1 fruit fly cellular context compared by ENCODE assay signal in genomic region chr3R:26547660-26548067, dm6.
TF ChIP-seq lines count a peak whose summit lies in the region.

No protein-coding gene starts in this region.

TF ChIP-seq in whole organism, embryonic, 481 proteins besides CTCF, POLR2A, EP300 and RAD21 (continued from another document and continues in another):
- no peak for TF ChIP-seq eyg (GFP tag; optimal IDR thresholded peaks at IDR 0.05; lab: Kevin White, UChicago)
- TF ChIP-seq D19A (tag; optimal IDR thresholded peaks at IDR 0.05; lab: Kevin White, UChicago) = peak; percentile 42
- no peak for TF ChIP-seq CG3838 (GFP tag; optimal IDR thresholded peaks at IDR 0.05; lab: Kevin White, UChicago)
- peak; percentile 58 for TF ChIP-seq grau (tag; optimal IDR thresholded peaks at IDR 0.05; lab: Kevin White, UChicago)
- no peak for TF ChIP-seq Opbp (GFP tag; IDR thresholded peaks at IDR 0.05; lab: Robert Waterston, UW; ENCODE audit: partially characterized antibody)
- TF ChIP-seq Aef1 (GFP tag; IDR thresholded peaks at IDR 0.05; lab: Robert Waterston, UW) = no peak
- TF ChIP-seq mam (GFP tag; optimal IDR thresholded peaks at IDR 0.05; lab: Kevin White, UChicago) = peak; percentile 17
- no peak for TF ChIP-seq zf30C (GFP tag; optimal IDR thresholded peaks at IDR 0.05; lab: Kevin White, UChicago)
- peak; percentile 37 for TF ChIP-seq CG4854 (GFP tag; optimal IDR thresholded peaks at IDR 0.05; lab: Kevin White, UChicago)
- TF ChIP-seq CG18262 (tag; optimal IDR thresholded peaks at IDR 0.05; lab: Kevin White, UChicago) = peak; percentile 63
- TF ChIP-seq p53 (GFP tag; optimal IDR thresholded peaks at IDR 0.05; lab: Kevin White, UChicago) = no peak
- TF ChIP-seq CG6791 (GFP tag; IDR thresholded peaks at IDR 0.05; lab: Robert Waterston, UW; ENCODE audit: partially characterized antibody) = no peak
- no peak for TF ChIP-seq HLH54F (GFP tag; optimal IDR thresholded peaks at IDR 0.05; lab: Kevin White, UChicago)
- peak; percentile 13 for TF ChIP-seq CG4328 (GFP tag; optimal IDR thresholded peaks at IDR 0.05; lab: Kevin White, UChicago)
- no peak for TF ChIP-seq Bdp1 (GFP tag; optimal IDR thresholded peaks at IDR 0.05; lab: Kevin White, UChicago)
- no peak for TF ChIP-seq sim (GFP tag; IDR thresholded peaks at IDR 0.05; lab: Robert Waterston, UW)
- TF ChIP-seq tgo (GFP tag; IDR thresholded peaks at IDR 0.05; lab: Robert Waterston, UW) = peak; percentile 33; the same call in 1 of the 3 replicates
- peak; percentile 54 for TF ChIP-seq CG15269 (tag; optimal IDR thresholded peaks at IDR 0.05; lab: Kevin White, UChicago)
- no peak for TF ChIP-seq CG32772 (GFP tag; IDR thresholded peaks at IDR 0.05; lab: Robert Waterston, UW)
- TF ChIP-seq HLH3B (GFP tag; IDR thresholded peaks at IDR 0.05; lab: Robert Waterston, UW) = peak; percentile 23
- peak; percentile 60 for TF ChIP-seq CG6813 (GFP tag; optimal IDR thresholded peaks at IDR 0.05; lab: Kevin White, UChicago)
- peak; percentile 51 for TF ChIP-seq gcm (GFP tag; optimal IDR thresholded peaks at IDR 0.05; lab: Kevin White, UChicago)
- peak; percentile 8 for TF ChIP-seq Xbp1 (GFP tag; optimal IDR thresholded peaks at IDR 0.05; lab: Kevin White, UChicago)
- no peak for TF ChIP-seq GATAe (GFP tag; conservative IDR thresholded peaks at IDR 0.05; lab: Robert Waterston, UW)
- TF ChIP-seq CG12299 (tag; optimal IDR thresholded peaks at IDR 0.05; lab: Kevin White, UChicago) = peak; percentile 23
- no peak for TF ChIP-seq Six4 (GFP tag; optimal IDR thresholded peaks at IDR 0.05; lab: Kevin White, UChicago)
- peak; percentile 2 for TF ChIP-seq CG16815 (GFP tag; optimal IDR thresholded peaks at IDR 0.05; lab: Kevin White, UChicago)
- peak; percentile 39 for TF ChIP-seq Hsf (GFP tag; optimal IDR thresholded peaks at IDR 0.05; lab: Kevin White, UChicago)
- no peak for TF ChIP-seq hkb (optimal IDR thresholded peaks at IDR 0.05; lab: Kevin White, UChicago)
- peak; percentile 47; the same call in 1 of the 2 replicates for TF ChIP-seq hkb (GFP tag; IDR thresholded peaks at IDR 0.05; lab: Robert Waterston, UW)
- peak; percentile 52 for TF ChIP-seq Rfx (GFP tag; IDR thresholded peaks at IDR 0.05; lab: Robert Waterston, UW)
- peak; percentile 30 for TF ChIP-seq CG2120 (GFP tag; optimal IDR thresholded peaks at IDR 0.05; lab: Kevin White, UChicago)
- peak; percentile 34 for TF ChIP-seq odd (GFP tag; optimal IDR thresholded peaks at IDR 0.05; lab: Kevin White, UChicago)
- peak; percentile 54 for TF ChIP-seq gsb-n (tag; optimal IDR thresholded peaks at IDR 0.05; lab: Kevin White, UChicago)
- no peak for TF ChIP-seq fru (optimal IDR thresholded peaks at IDR 0.05; lab: Kevin White, UChicago)
- TF ChIP-seq CG7372 (GFP tag; IDR thresholded peaks at IDR 0.05; lab: Robert Waterston, UW) = no peak
- TF ChIP-seq lmd (GFP tag; IDR thresholded peaks at IDR 0.05; lab: Robert Waterston, UW) = peak; percentile 46; the same call in 1 of the 2 replicates
- no peak for TF ChIP-seq cad (GFP tag; optimal IDR thresholded peaks at IDR 0.05; lab: Kevin White, UChicago)
- peak; percentile 8 for TF ChIP-seq Fer2 (tag; optimal IDR thresholded peaks at IDR 0.05; lab: Kevin White, UChicago)
- TF ChIP-seq oc (tag; optimal IDR thresholded peaks at IDR 0.05; lab: Kevin White, UChicago) = peak; percentile 34
- TF ChIP-seq CG9876 (GFP tag; optimal IDR thresholded peaks at IDR 0.05; lab: Kevin White, UChicago) = no peak
- peak; percentile 26 for TF ChIP-seq trem (tag; optimal IDR thresholded peaks at IDR 0.05; lab: Kevin White, UChicago)
- no peak for TF ChIP-seq Neu2 (GFP tag; optimal IDR thresholded peaks at IDR 0.05; lab: Kevin White, UChicago; ENCODE audit: borderline replicate concordance)
- no peak for TF ChIP-seq zfh2 (GFP tag; optimal IDR thresholded peaks at IDR 0.05; lab: Kevin White, UChicago)
- TF ChIP-seq z (GFP tag; IDR thresholded peaks at IDR 0.05; lab: Robert Waterston, UW) = 0 out of 3 replicates have a peak, but pooled peaks have one; percentile 28
- peak; percentile 50 for TF ChIP-seq Ada2b (GFP tag; IDR thresholded peaks at IDR 0.05; lab: Robert Waterston, UW)
- no peak for TF ChIP-seq Adf1 (GFP tag; IDR thresholded peaks at IDR 0.05; lab: Robert Waterston, UW)
- peak; percentile 53 for TF ChIP-seq Sox102F (GFP tag; optimal IDR thresholded peaks at IDR 0.05; lab: Kevin White, UChicago)
- TF ChIP-seq CG1603 (tag; optimal IDR thresholded peaks at IDR 0.05; lab: Kevin White, UChicago) = peak; percentile 33
- TF ChIP-seq wdn (GFP tag; IDR thresholded peaks at IDR 0.05; lab: Robert Waterston, UW) = no peak
- no peak for TF ChIP-seq fu2 (GFP tag; optimal IDR thresholded peaks at IDR 0.05; lab: Kevin White, UChicago)
- peak; percentile 46; the same call in 1 of the 3 replicates for TF ChIP-seq CG17361 (GFP tag; IDR thresholded peaks at IDR 0.05; lab: Robert Waterston, UW)
- TF ChIP-seq CG5953 (GFP tag; IDR thresholded peaks at IDR 0.05; lab: Robert Waterston, UW) = no peak
- no peak for TF ChIP-seq wek (GFP tag; optimal IDR thresholded peaks at IDR 0.05; lab: Kevin White, UChicago)
- peak; percentile 66 for TF ChIP-seq CG7839 (tag; optimal IDR thresholded peaks at IDR 0.05; lab: Kevin White, UChicago)
- no peak for TF ChIP-seq CG12236 (GFP tag; optimal IDR thresholded peaks at IDR 0.05; lab: Kevin White, UChicago)
- TF ChIP-seq nmo (GFP tag; optimal IDR thresholded peaks at IDR 0.05; lab: Kevin White, UChicago) = peak; percentile 46
- TF ChIP-seq cg (GFP tag; optimal IDR thresholded peaks at IDR 0.05; lab: Kevin White, UChicago) = no peak
- peak; percentile 32; the same call in 1 of the 3 replicates for TF ChIP-seq ci (GFP tag; IDR thresholded peaks at IDR 0.05; lab: Robert Waterston, UW)
- TF ChIP-seq NFAT (GFP tag; IDR thresholded peaks at IDR 0.05; lab: Robert Waterston, UW) = no peak
- TF ChIP-seq CG15011 (GFP tag; optimal IDR thresholded peaks at IDR 0.05; lab: Kevin White, UChicago) = peak; percentile 30
- no peak for TF ChIP-seq ems (GFP tag; optimal IDR thresholded peaks at IDR 0.05; lab: Kevin White, UChicago)
- TF ChIP-seq Trl (optimal IDR thresholded peaks at IDR 0.05; lab: Kevin White, UChicago) = no peak
- no peak for TF ChIP-seq Trl (GFP tag; optimal IDR thresholded peaks at IDR 0.05; lab: Kevin White, UChicago)
- no peak for TF ChIP-seq CG3163 (GFP tag; optimal IDR thresholded peaks at IDR 0.05; lab: Kevin White, UChicago)
- TF ChIP-seq CG18476 (GFP tag; optimal IDR thresholded peaks at IDR 0.05; lab: Kevin White, UChicago) = peak; percentile 16
- no peak for TF ChIP-seq CG32532 (GFP tag; IDR thresholded peaks at IDR 0.05; lab: Robert Waterston, UW)
- no peak for TF ChIP-seq Dip3 (GFP tag; optimal IDR thresholded peaks at IDR 0.05; lab: Kevin White, UChicago)
- TF ChIP-seq gem (tag; optimal IDR thresholded peaks at IDR 0.05; lab: Kevin White, UChicago) = peak; percentile 74
- TF ChIP-seq CG3726 (GFP tag; IDR thresholded peaks at IDR 0.05; lab: Robert Waterston, UW) = no peak
- peak; percentile 10 for TF ChIP-seq maf-S (GFP tag; optimal IDR thresholded peaks at IDR 0.05; lab: Kevin White, UChicago)
- TF ChIP-seq CG4820 (GFP tag; optimal IDR thresholded peaks at IDR 0.05; lab: Kevin White, UChicago) = no peak
- TF ChIP-seq ranshi (GFP tag; IDR thresholded peaks at IDR 0.05; lab: Robert Waterston, UW) = no peak
- no peak for TF ChIP-seq CG11456 (GFP tag; IDR thresholded peaks at IDR 0.05; lab: Robert Waterston, UW)
- TF ChIP-seq Hmr (GFP tag; optimal IDR thresholded peaks at IDR 0.05; lab: Kevin White, UChicago) = peak; percentile 59
- 0 out of 2 replicates have a peak, but pooled peaks have one; percentile 28 for TF ChIP-seq CG10959 (GFP tag; IDR thresholded peaks at IDR 0.05; lab: Robert Waterston, UW)
- TF ChIP-seq CG12769 (tag; optimal IDR thresholded peaks at IDR 0.05; lab: Kevin White, UChicago) = peak; percentile 41
- no peak for TF ChIP-seq en (GFP tag; optimal IDR thresholded peaks at IDR 0.05; lab: Kevin White, UChicago)
- TF ChIP-seq gt (GFP tag; IDR thresholded peaks at IDR 0.05; lab: Robert Waterston, UW) = no peak
- TF ChIP-seq Ssrp (tag; optimal IDR thresholded peaks at IDR 0.05; lab: Kevin White, UChicago) = peak; percentile 20
- peak; percentile 35; the same call in 1 of the 2 replicates for TF ChIP-seq Atf6 (GFP tag; IDR thresholded peaks at IDR 0.05; lab: Robert Waterston, UW)
- peak; percentile 25 to 62 for TF ChIP-seq Hr51 (GFP tag; optimal IDR thresholded peaks at IDR 0.05; lab: Kevin White, UChicago)
- peak; percentile 39 for TF ChIP-seq CG3281 (GFP tag; optimal IDR thresholded peaks at IDR 0.05; lab: Kevin White, UChicago)
- TF ChIP-seq repo (GFP tag; optimal IDR thresholded peaks at IDR 0.05; lab: Kevin White, UChicago) = no peak
- TF ChIP-seq Ets65A (GFP tag; lab: Kevin White, UChicago) = no peak
- no peak for TF ChIP-seq CG31365 (tag; optimal IDR thresholded peaks at IDR 0.05; lab: Kevin White, UChicago)
- TF ChIP-seq org-1 (GFP tag; optimal IDR thresholded peaks at IDR 0.05; lab: Kevin White, UChicago) = peak; percentile 56
- TF ChIP-seq NfI (GFP tag; optimal IDR thresholded peaks at IDR 0.05; lab: Kevin White, UChicago) = peak; percentile 37
- peak; percentile 26 for TF ChIP-seq CG2202 (tag; optimal IDR thresholded peaks at IDR 0.05; lab: Kevin White, UChicago)
- TF ChIP-seq jumu (GFP tag; optimal IDR thresholded peaks at IDR 0.05; lab: Kevin White, UChicago) = no peak
- TF ChIP-seq CG10431 (GFP tag; optimal IDR thresholded peaks at IDR 0.05; lab: Kevin White, UChicago) = no peak
- peak; percentile 59 for TF ChIP-seq CG8924 (tag; optimal IDR thresholded peaks at IDR 0.05; lab: Kevin White, UChicago)
- TF ChIP-seq twi (tag; optimal IDR thresholded peaks at IDR 0.05; lab: Kevin White, UChicago) = peak; percentile 6
- peak; percentile 66 for TF ChIP-seq Fer1 (GFP tag; optimal IDR thresholded peaks at IDR 0.05; lab: Kevin White, UChicago)
- TF ChIP-seq CG31441 (GFP tag; IDR thresholded peaks at IDR 0.05; lab: Robert Waterston, UW) = peak; percentile 48; the same call in 1 of the 2 replicates
- TF ChIP-seq wor (GFP tag; IDR thresholded peaks at IDR 0.05; lab: Robert Waterston, UW) = no peak
- no peak for TF ChIP-seq B-H2 (GFP tag; optimal IDR thresholded peaks at IDR 0.05; lab: Kevin White, UChicago)
- TF ChIP-seq CG9817 (tag; optimal IDR thresholded peaks at IDR 0.05; lab: Kevin White, UChicago) = peak; percentile 51
- peak; percentile 5 to 9 for TF ChIP-seq Pdp1 (GFP tag; optimal IDR thresholded peaks at IDR 0.05; lab: Kevin White, UChicago)
- peak; percentile 49 for TF ChIP-seq CG12659 (GFP tag; optimal IDR thresholded peaks at IDR 0.05; lab: Kevin White, UChicago)
- TF ChIP-seq Rx (GFP tag; IDR thresholded peaks at IDR 0.05; lab: Robert Waterston, UW) = no peak
- TF ChIP-seq NC2β (GFP tag; optimal IDR thresholded peaks at IDR 0.05; lab: Kevin White, UChicago) = no peak
- no peak for TF ChIP-seq CG2199 (GFP tag; IDR thresholded peaks at IDR 0.05; lab: Robert Waterston, UW)
- peak; percentile 23 for TF ChIP-seq az2 (GFP tag; optimal IDR thresholded peaks at IDR 0.05; lab: Kevin White, UChicago)
- no peak for TF ChIP-seq hbn (GFP tag; IDR thresholded peaks at IDR 0.05; lab: Robert Waterston, UW; ENCODE audit: partially characterized antibody)
- no peak for TF ChIP-seq D (optimal IDR thresholded peaks at IDR 0.05; lab: Kevin White, UChicago)
- peak; percentile 42 for TF ChIP-seq D (GFP tag; optimal IDR thresholded peaks at IDR 0.05; lab: Kevin White, UChicago)
- TF ChIP-seq Sox100B (GFP tag; optimal IDR thresholded peaks at IDR 0.05; lab: Kevin White, UChicago) = peak; percentile 53
- peak; percentile 21 for TF ChIP-seq sug (tag; optimal IDR thresholded peaks at IDR 0.05; lab: Kevin White, UChicago)
- TF ChIP-seq slp2 (GFP tag; optimal IDR thresholded peaks at IDR 0.05; lab: Kevin White, UChicago) = no peak
- TF ChIP-seq pita (GFP tag; optimal IDR thresholded peaks at IDR 0.05; lab: Kevin White, UChicago) = no peak
- peak; percentile 15 for TF ChIP-seq Deaf1 (tag; optimal IDR thresholded peaks at IDR 0.05; lab: Kevin White, UChicago)
- no peak for TF ChIP-seq da (GFP tag; optimal IDR thresholded peaks at IDR 0.05; lab: Kevin White, UChicago)
- TF ChIP-seq crc (GFP tag; optimal IDR thresholded peaks at IDR 0.05; lab: Kevin White, UChicago) = peak; percentile 5
- peak; percentile 40 for TF ChIP-seq CG6254 (GFP tag; optimal IDR thresholded peaks at IDR 0.05; lab: Kevin White, UChicago)
- peak; percentile 50 for TF ChIP-seq CG13424 (tag; optimal IDR thresholded peaks at IDR 0.05; lab: Kevin White, UChicago)
- no peak for TF ChIP-seq tll (GFP tag; optimal IDR thresholded peaks at IDR 0.05; lab: Kevin White, UChicago)
- TF ChIP-seq CG12155 (GFP tag; optimal IDR thresholded peaks at IDR 0.05; lab: Kevin White, UChicago) = peak; percentile 30
- 0 out of 2 replicates have a peak, but pooled peaks have one; percentile 14 for TF ChIP-seq CG4404 (GFP tag; IDR thresholded peaks at IDR 0.05; lab: Robert Waterston, UW)
- TF ChIP-seq chif (GFP tag; optimal IDR thresholded peaks at IDR 0.05; lab: Kevin White, UChicago) = peak in 1 of 2 experiments; percentile 18
- TF ChIP-seq CG5245 (GFP tag; optimal IDR thresholded peaks at IDR 0.05; lab: Kevin White, UChicago) = no peak
- TF ChIP-seq CG15479 (GFP tag; optimal IDR thresholded peaks at IDR 0.05; lab: Kevin White, UChicago) = no peak
- no peak for TF ChIP-seq Lim3 (GFP tag; IDR thresholded peaks at IDR 0.05; lab: Robert Waterston, UW)
- TF ChIP-seq CG7745 (tag; optimal IDR thresholded peaks at IDR 0.05; lab: Kevin White, UChicago) = no peak
- no peak for TF ChIP-seq mld (GFP tag; IDR thresholded peaks at IDR 0.05; lab: Robert Waterston, UW; ENCODE audit: partially characterized antibody)
- TF ChIP-seq tin (GFP tag; optimal IDR thresholded peaks at IDR 0.05; lab: Kevin White, UChicago) = peak; percentile 12
- TF ChIP-seq dati (GFP tag; IDR thresholded peaks at IDR 0.05; lab: Robert Waterston, UW) = no peak
- no peak for TF ChIP-seq CG13123 (GFP tag; optimal IDR thresholded peaks at IDR 0.05; lab: Kevin White, UChicago)
- peak; percentile 57 for TF ChIP-seq unpg (GFP tag; optimal IDR thresholded peaks at IDR 0.05; lab: Kevin White, UChicago)
- TF ChIP-seq CG43689 (GFP tag; IDR thresholded peaks at IDR 0.05; lab: Robert Waterston, UW) = no peak
- TF ChIP-seq Lpt (GFP tag; optimal IDR thresholded peaks at IDR 0.05; lab: Kevin White, UChicago) = no peak
- no peak for TF ChIP-seq btn (GFP tag; optimal IDR thresholded peaks at IDR 0.05; lab: Kevin White, UChicago)
- peak; percentile 36 for TF ChIP-seq tap (tag; optimal IDR thresholded peaks at IDR 0.05; lab: Kevin White, UChicago)
- TF ChIP-seq CG7357 (GFP tag; IDR thresholded peaks at IDR 0.05; lab: Robert Waterston, UW) = no peak
- TF ChIP-seq CG8359 (GFP tag; optimal IDR thresholded peaks at IDR 0.05; lab: Kevin White, UChicago; ENCODE audit: borderline replicate concordance) = no peak
